Worm (Caenorhabditis elegans): ENCODE measurements around the gene irld-15.
"Not testable (repeated sequence)": the region's sequence is repeated elsewhere in the genome, so short reads cannot be mapped to it uniquely, and the experiment has no call there.

The irld-15 gene

DNA sequence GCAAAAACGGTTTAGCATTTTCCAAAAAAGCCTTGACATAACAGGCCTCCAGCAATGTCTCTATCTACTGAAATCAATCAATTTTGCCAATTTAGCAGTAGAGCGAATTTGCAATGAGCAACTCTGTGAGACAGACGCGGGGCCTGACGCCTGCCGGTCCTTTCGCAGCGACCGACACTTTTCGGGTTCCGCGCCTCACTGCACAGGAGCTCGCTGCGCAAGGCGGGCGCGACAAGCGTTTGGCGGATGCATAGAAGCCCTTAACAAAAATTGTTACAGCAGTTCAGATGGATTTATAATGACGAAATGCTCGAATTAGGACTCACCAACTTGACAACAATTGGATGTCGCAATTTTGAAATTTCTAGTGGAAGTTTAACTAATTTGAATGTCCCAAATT lies 29.2 kb upstream of the irld-15 start:
- TF ChIP-seq D1046.2 (GFP tag; IDR thresholded peaks at IDR 0.05) (0 out of 2 replicates have a peak, but pooled peaks have one; percentile 10), egl-43 (GFP tag; IDR thresholded peaks at IDR 0.05) (peak; percentile 69), Y105C5A.15 (GFP tag; IDR thresholded peaks at IDR 0.05) (0 out of 2 replicates have a peak, but pooled peaks have one; percentile 16), set-16 (GFP tag; IDR thresholded peaks at IDR 0.05) (peak; percentile 89)

DNA sequence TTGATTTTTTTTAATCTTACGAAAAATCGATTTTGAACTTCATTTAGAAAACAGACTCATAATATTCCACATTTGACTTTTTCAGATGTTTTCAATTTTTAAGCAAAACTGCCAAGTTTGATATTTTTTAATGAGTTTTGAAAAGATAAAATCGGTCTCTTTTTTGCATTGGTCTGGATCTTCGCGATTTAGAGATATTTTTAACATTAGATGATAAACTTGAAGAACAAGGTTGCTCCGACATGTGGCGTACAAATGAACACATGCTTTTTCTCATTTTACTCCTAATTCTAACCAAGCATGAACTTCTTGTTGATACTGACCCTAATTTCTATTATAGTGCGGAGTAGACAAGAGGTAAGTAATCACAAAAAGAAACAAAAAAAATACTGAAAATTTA lies 27.9 kb upstream of the irld-15 start, which contains the start of gene irld-32:
TSS of gene irld-32 (plus strand) at position 301 of the 400 bp plus-strand sequence.
- not testable (repeated sequence) for TF ChIP-seq aly-2 (tag; optimal IDR thresholded peaks at IDR 0.05); Y5F2A.4 (GFP tag; optimal IDR thresholded peaks at IDR 0.05); fos-1 (tag; optimal IDR thresholded peaks at IDR 0.05)

DNA sequence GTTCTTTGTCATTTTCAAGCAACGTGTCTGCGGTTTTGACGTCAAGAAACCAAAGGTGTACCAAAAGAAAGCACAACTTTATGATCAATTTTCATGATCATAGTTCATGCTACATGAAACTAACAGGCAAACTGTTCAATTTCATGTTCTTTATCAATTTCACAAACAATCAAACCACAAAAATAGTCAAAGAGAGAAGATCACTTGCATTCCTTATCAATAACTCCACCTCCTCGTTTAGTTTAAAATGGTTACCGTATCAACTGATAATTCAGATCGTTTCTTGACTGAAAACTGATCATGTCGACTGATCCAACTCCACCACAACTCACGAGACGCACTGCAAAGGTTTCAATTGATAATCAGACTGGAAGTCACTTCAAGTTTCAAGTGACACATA lies 26.5 kb upstream of the irld-15 start, which contains the start of gene pud-1.1:
TSS of gene pud-1.1 (plus strand) at position 301 of the 400 bp plus-strand sequence.
- TF ChIP-seq madf-5 (GFP tag; IDR thresholded peaks at IDR 0.05); jun-1 (tag; optimal IDR thresholded peaks at IDR 0.05); dmd-6 (GFP tag; IDR thresholded peaks at IDR 0.05): not testable (repeated sequence)

DNA sequence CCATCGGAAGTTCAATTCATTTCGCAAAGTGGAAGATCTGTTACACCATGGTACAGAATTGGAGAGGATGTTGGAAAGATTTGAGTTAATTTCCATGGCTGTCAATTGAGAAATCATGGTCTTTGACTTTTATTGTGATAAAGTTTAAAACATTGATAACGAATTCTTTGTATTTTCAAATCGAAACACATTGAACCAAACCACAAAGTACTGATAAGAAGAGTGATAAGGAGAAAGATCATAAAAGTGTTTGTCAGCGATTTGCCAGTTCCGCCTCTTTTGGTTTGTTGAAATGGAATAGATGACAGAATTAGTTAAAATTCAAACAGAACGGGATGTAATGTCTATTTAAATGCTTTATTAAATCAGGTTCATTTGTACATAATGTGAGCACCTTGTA lies 23.4 kb upstream of the irld-15 start:
- peak; percentile 10 for TF ChIP-seq nhr-10 (tag; optimal IDR thresholded peaks at IDR 0.05)
- peak; percentile 53; the same call in 1 of the 2 replicates for TF ChIP-seq tra-1 (GFP tag; IDR thresholded peaks at IDR 0.05)
- peak in 1 of 2 experiments; percentile 51 for TF ChIP-seq lsy-2 (tag; optimal IDR thresholded peaks at IDR 0.05)
- no peak for TF ChIP-seq ceh-28 (tag; optimal IDR thresholded peaks at IDR 0.05)
- TF ChIP-seq spr-3 (GFP tag; optimal IDR thresholded peaks at IDR 0.05) = no peak
- TF ChIP-seq nhr-102 (tag; optimal IDR thresholded peaks at IDR 0.05) = peak; percentile 68
- no peak for TF ChIP-seq aha-1 (tag)
- peak; percentile 56 for TF ChIP-seq pqm-1 (tag; optimal IDR thresholded peaks at IDR 0.05)
- peak; percentile 66 for TF ChIP-seq hlh-11 (tag; optimal IDR thresholded peaks at IDR 0.05)
- peak; percentile 88 for TF ChIP-seq php-3 (GFP tag; IDR thresholded peaks at IDR 0.05)
- peak; percentile 92 for TF ChIP-seq dve-1 (tag; optimal IDR thresholded peaks at IDR 0.05; ENCODE audit: insufficient read depth)
- TF ChIP-seq nhr-77 (tag; optimal IDR thresholded peaks at IDR 0.05) = peak; percentile 88
- no peak for TF ChIP-seq daf-16 (GFP tag; optimal IDR thresholded peaks at IDR 0.05)
- TF ChIP-seq daf-16 (tag; optimal IDR thresholded peaks at IDR 0.05) = peak; percentile 88
- peak; percentile 80 for TF ChIP-seq nhr-28 (tag; optimal IDR thresholded peaks at IDR 0.05)
- peak; percentile 95 for TF ChIP-seq dmd-6 (GFP tag; IDR thresholded peaks at IDR 0.05)

DNA sequence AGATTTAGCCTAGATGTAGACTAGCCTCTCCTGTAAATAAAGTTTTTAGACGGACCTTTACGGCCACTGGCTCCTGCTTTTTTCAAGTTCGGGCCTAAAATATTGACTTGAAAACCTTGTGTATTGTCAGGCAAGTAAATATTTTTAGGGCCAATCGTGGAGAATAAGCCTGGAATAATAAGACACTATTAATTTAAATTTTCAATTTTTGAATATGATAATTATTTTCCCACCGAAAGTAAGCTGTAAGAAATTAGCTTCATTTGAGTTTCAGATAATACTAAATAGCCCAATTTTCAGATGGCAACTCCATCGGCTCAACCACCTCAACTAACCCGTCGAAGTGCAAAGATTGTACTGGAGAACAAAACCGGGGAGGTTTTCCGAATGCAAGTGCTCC lies 22.7 kb upstream of the irld-15 start, which contains the start of gene pud-4:
TSS of gene pud-4 (plus strand) at position 301 of the 400 bp plus-strand sequence.
- TF ChIP-seq daf-16 (GFP tag; optimal IDR thresholded peaks at IDR 0.05) (no peak), daf-16 (tag; optimal IDR thresholded peaks at IDR 0.05) (no peak), nhr-237 (tag; optimal IDR thresholded peaks at IDR 0.05) (no peak), cey-2 (tag; optimal IDR thresholded peaks at IDR 0.05; ENCODE audit: borderline replicate concordance, insufficient read depth) (no peak), nhr-25 (tag; optimal IDR thresholded peaks at IDR 0.05; ENCODE audit: borderline replicate concordance, insufficient read depth) (no peak), mxl-3 (GFP tag; optimal IDR thresholded peaks at IDR 0.05) (no peak), ceh-32 (tag; optimal IDR thresholded peaks at IDR 0.05; ENCODE audit: poor library complexity) (no peak), daf-8 (GFP tag; IDR thresholded peaks at IDR 0.05) (no peak), unc-62 (GFP tag; optimal IDR thresholded peaks at IDR 0.05 in 1 of 2) (no peak), unc-62 (tag; optimal IDR thresholded peaks at IDR 0.05) (no peak), dpl-1 (GFP tag; optimal IDR thresholded peaks at IDR 0.05) (no peak), ztf-7 (tag; optimal IDR thresholded peaks at IDR 0.05) (no peak), rbr-2 (tag; optimal IDR thresholded peaks at IDR 0.05) (no peak), daf-12 (tag; optimal IDR thresholded peaks at IDR 0.05) (no peak), ceh-82 (tag; optimal IDR thresholded peaks at IDR 0.05) (no peak), nhr-10 (tag; optimal IDR thresholded peaks at IDR 0.05) (no peak)

All from whole organism, L4 larva.